Fruit fly (Drosophila melanogaster): ENCODE measurements around the gene CG32687.

Gene CG32687

dm6 chrX:10464531-10464930 lies 22.5 kb downstream of the CG32687 start:
- no peak for TF ChIP-seq CG15710 (tag; optimal IDR thresholded peaks at IDR 0.05)
- TF ChIP-seq CG10348 (GFP tag; IDR thresholded peaks at IDR 0.05): no peak
- no peak for TF ChIP-seq EcR (GFP tag; optimal IDR thresholded peaks at IDR 0.05)
- TF ChIP-seq D1 (tag; optimal IDR thresholded peaks at IDR 0.05): no peak
- no peak for TF ChIP-seq CG17806 (tag; optimal IDR thresholded peaks at IDR 0.05)
- TF ChIP-seq CG34367 (tag; optimal IDR thresholded peaks at IDR 0.05): no peak
- no peak for TF ChIP-seq Pif1A (GFP tag; optimal IDR thresholded peaks at IDR 0.05)
- no peak for TF ChIP-seq CG8159 (tag; optimal IDR thresholded peaks at IDR 0.05)
- no peak for TF ChIP-seq CG8301 (tag; optimal IDR thresholded peaks at IDR 0.05)

DNA sequence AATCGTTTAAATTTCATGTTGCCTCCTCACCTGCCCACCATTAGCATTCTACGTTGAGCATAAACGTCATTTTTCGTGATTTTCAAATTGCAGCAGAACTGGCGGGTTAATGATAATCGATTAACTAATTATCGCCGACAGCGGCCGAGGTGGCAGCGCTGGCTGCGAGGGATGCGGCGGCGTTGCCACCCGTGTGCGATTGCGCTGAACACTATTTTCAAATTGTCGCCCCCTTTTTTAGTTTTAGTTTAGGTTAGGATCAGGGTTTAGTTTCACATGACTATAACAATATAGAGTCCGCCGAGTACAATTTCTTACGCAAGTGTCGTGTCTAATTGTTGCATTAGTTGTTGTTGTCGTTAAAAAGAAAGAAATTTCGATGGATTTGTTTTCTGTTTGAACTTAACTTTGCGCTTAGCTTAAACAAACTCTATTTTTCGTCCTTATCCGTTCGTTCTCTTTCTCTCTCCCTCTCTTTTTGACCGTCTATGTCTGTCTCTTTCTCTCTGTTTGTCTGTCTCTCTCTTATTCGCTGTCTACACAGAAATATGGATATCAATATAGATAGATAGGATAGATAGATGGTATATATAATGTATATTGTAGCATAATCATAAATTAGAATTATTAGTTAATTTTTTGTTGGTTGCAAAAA lies 23.8 kb downstream of the CG32687 start:
- TF ChIP-seq CG34367 (tag; optimal IDR thresholded peaks at IDR 0.05): no peak
- TF ChIP-seq EcR (GFP tag; optimal IDR thresholded peaks at IDR 0.05): no peak
- 0 out of 3 replicates have a peak, but pooled peaks have one; percentile 22 for TF ChIP-seq CG4496 (GFP tag; IDR thresholded peaks at IDR 0.05)
- no peak for TF ChIP-seq CG12605 (GFP tag; IDR thresholded peaks at IDR 0.05)
- TF ChIP-seq fd96Ca (GFP tag; IDR thresholded peaks at IDR 0.05): peak; percentile 40; the same call in 1 of the 3 replicates
- TF ChIP-seq CG14655 (GFP tag; optimal IDR thresholded peaks at IDR 0.05): no peak
- TF ChIP-seq rn (GFP tag; IDR thresholded peaks at IDR 0.05): no peak
- TF ChIP-seq Pif1B (GFP tag; optimal IDR thresholded peaks at IDR 0.05): no peak
- no peak for TF ChIP-seq gl (tag; optimal IDR thresholded peaks at IDR 0.05)
- TF ChIP-seq D1 (tag; optimal IDR thresholded peaks at IDR 0.05): no peak
- TF ChIP-seq CG15710 (tag; optimal IDR thresholded peaks at IDR 0.05): no peak
- TF ChIP-seq Pif1A (GFP tag; optimal IDR thresholded peaks at IDR 0.05): no peak
- no peak for TF ChIP-seq Ets98B (GFP tag; IDR thresholded peaks at IDR 0.05)
- TF ChIP-seq CG10348 (GFP tag; IDR thresholded peaks at IDR 0.05): no peak
- TF ChIP-seq CG8301 (tag; optimal IDR thresholded peaks at IDR 0.05): no peak
- TF ChIP-seq CG32121 (GFP tag; IDR thresholded peaks at IDR 0.05): no peak
- no peak for TF ChIP-seq CG17806 (tag; optimal IDR thresholded peaks at IDR 0.05)
- no peak for TF ChIP-seq Snoo (tag; optimal IDR thresholded peaks at IDR 0.05)

dm6 chrX:10461938-10462337 lies 25.1 kb downstream of the CG32687 start:
- peak; percentile 2 for TF ChIP-seq CG34367 (tag; optimal IDR thresholded peaks at IDR 0.05)
- no peak for TF ChIP-seq CG10348 (GFP tag; IDR thresholded peaks at IDR 0.05)

dm6 chrX:10460506-10461114 lies 26.4 kb downstream of the CG32687 start, which contains the start of gene Neb-cGP:
Neb-cGP (plus strand) TSS chrX:10460736.
- TF ChIP-seq Snoo (tag; optimal IDR thresholded peaks at IDR 0.05): peak; percentile 19
- peak; percentile 33 for TF ChIP-seq CG15710 (tag; optimal IDR thresholded peaks at IDR 0.05)
- peak; percentile 22 for TF ChIP-seq Pif1B (GFP tag; optimal IDR thresholded peaks at IDR 0.05)
- peak; percentile 59; the same call in 2 of the 3 replicates for TF ChIP-seq CG4496 (GFP tag; IDR thresholded peaks at IDR 0.05)
- TF ChIP-seq CG32121 (GFP tag; IDR thresholded peaks at IDR 0.05): no peak
- no peak for TF ChIP-seq EcR (GFP tag; optimal IDR thresholded peaks at IDR 0.05)

DNA sequence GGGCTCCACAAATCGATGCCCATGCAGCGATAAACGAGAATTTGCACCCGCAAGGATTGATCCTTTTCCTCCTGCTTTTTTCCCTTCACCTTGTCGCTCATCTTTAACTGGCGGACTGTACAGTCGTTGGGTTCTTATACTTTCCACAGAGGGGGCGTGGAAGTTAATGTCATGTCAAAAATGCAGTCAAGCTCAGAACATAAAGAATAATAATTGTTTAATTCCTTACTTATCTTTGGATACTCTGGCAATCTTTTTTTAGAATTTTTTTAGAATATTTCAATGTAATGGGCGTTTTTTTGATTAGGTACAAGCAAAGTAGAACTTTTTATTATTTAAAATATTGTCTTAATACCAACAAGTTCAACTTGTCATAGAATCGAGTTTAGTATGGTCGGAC lies 27.4 kb downstream of the CG32687 start, which contains the start of gene Or9a:
TSS of gene Or9a (minus strand) at position 101 of the 400 bp plus-strand sequence.
- no peak for TF ChIP-seq Ets98B (GFP tag; IDR thresholded peaks at IDR 0.05)
- TF ChIP-seq CG34367 (tag; optimal IDR thresholded peaks at IDR 0.05): no peak
- TF ChIP-seq CG4496 (GFP tag; IDR thresholded peaks at IDR 0.05): no peak
- no peak for TF ChIP-seq CG12605 (GFP tag; IDR thresholded peaks at IDR 0.05)
- TF ChIP-seq D1 (tag; optimal IDR thresholded peaks at IDR 0.05): no peak
- TF ChIP-seq CG13204 (GFP tag; optimal IDR thresholded peaks at IDR 0.05): no peak
- no peak for TF ChIP-seq CG10348 (GFP tag; IDR thresholded peaks at IDR 0.05)
- TF ChIP-seq CG8301 (tag; optimal IDR thresholded peaks at IDR 0.05): no peak
- TF ChIP-seq Pif1A (GFP tag; optimal IDR thresholded peaks at IDR 0.05): no peak
- TF ChIP-seq EcR (GFP tag; optimal IDR thresholded peaks at IDR 0.05): no peak
- no peak for TF ChIP-seq gl (tag; optimal IDR thresholded peaks at IDR 0.05)
- no peak for TF ChIP-seq Pif1B (GFP tag; optimal IDR thresholded peaks at IDR 0.05)
- TF ChIP-seq CG8159 (tag; optimal IDR thresholded peaks at IDR 0.05): no peak
- no peak for TF ChIP-seq CG9948 (tag; optimal IDR thresholded peaks at IDR 0.05)

- no peak for TF ChIP-seq CG12605 (GFP tag; IDR thresholded peaks at IDR 0.05)
- TF ChIP-seq CG8159 (tag; optimal IDR thresholded peaks at IDR 0.05): no peak
- no peak for TF ChIP-seq Pif1A (GFP tag; optimal IDR thresholded peaks at IDR 0.05)
- no peak for TF ChIP-seq Snoo (tag; optimal IDR thresholded peaks at IDR 0.05)
- no peak for TF ChIP-seq Ets98B (GFP tag; IDR thresholded peaks at IDR 0.05)
- TF ChIP-seq Pif1B (GFP tag; optimal IDR thresholded peaks at IDR 0.05): no peak
- no peak for TF ChIP-seq CG14655 (GFP tag; optimal IDR thresholded peaks at IDR 0.05)
- no peak for TF ChIP-seq CG4496 (GFP tag; IDR thresholded peaks at IDR 0.05)
- TF ChIP-seq rn (GFP tag; IDR thresholded peaks at IDR 0.05): no peak
- TF ChIP-seq CG10348 (GFP tag; IDR thresholded peaks at IDR 0.05): no peak
- no peak for TF ChIP-seq fd96Ca (GFP tag; IDR thresholded peaks at IDR 0.05)
- no peak for TF ChIP-seq EcR (GFP tag; optimal IDR thresholded peaks at IDR 0.05)
- no peak for TF ChIP-seq CG34367 (tag; optimal IDR thresholded peaks at IDR 0.05)
- TF ChIP-seq D1 (tag; optimal IDR thresholded peaks at IDR 0.05): no peak
- TF ChIP-seq CG13204 (GFP tag; optimal IDR thresholded peaks at IDR 0.05): no peak
- no peak for TF ChIP-seq gl (tag; optimal IDR thresholded peaks at IDR 0.05)
- no peak for TF ChIP-seq CG15710 (tag; optimal IDR thresholded peaks at IDR 0.05)
Observed at dm6 chrX:10454795-10455194, 32.2 kb downstream of the CG32687 start, which contains the start of gene CG32683. CG32683 (minus strand) TSS chrX:10454895.

All from whole organism, pupa.